Worm (Caenorhabditis elegans): ENCODE data around the gene T24A6.1.
"Not testable (repeated sequence)": the region's sequence is repeated elsewhere in the genome, so short reads cannot be mapped to it uniquely, and the experiment has no call there.

DNA sequence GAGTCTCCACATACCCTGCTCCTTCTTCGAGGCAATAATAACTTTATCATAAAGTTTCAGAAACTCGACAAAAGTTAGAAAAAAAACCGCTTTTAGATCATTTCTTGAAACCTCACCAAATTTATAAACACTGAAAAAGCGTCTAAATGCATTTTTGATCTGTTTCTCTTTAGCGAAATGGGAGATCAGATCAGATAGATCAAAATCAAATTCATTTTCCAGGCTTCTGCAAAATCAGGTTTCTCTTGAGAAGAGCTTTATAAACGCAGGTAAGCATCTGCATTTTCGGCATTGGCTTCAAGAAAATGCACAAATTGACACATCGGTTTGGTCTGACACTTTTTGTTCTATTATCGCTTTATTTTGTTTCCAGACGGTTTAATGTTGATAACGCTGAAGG, 13.6 kb downstream of the T24A6.1 start, which contains the start of gene F40C5.1:
- TF ChIP-seq him-1, dao-5, W03F9.2 (tag; optimal IDR thresholded peaks at IDR 0.05): not testable (repeated sequence)
